Fruit fly (Drosophila melanogaster) whole organism, embryonic: Measurements from ENCODE around the gene CG13032.

Experiments
- ATbp ChIP-seq: fragments of 200-800 bp; sonication (Bioruptor generic); optimal IDR thresholded peaks from 2 replicates; lab custom pipeline; 2017; ENCODE audit warnings: missing biosample characterization, mild to moderate bottlenecking, missing genetic modification characterization, missing genetic modification reagents
- Atf6 ChIP-seq: fragments of 200-800 bp; sonication (Bioruptor generic); IDR thresholded peaks from 2 replicates; pipeline ENCODE4 v1.3.6; 2022; ENCODE audit warnings: missing biosample characterization, missing genetic modification characterization
- Bteb2 ChIP-seq: fragments of 200-800 bp; sonication (Bioruptor generic); optimal IDR thresholded peaks from 2 replicates; lab custom pipeline; 2016; ENCODE audit warnings: missing biosample characterization, missing genetic modification characterization
- C15 ChIP-seq: fragments of 200-800 bp; sonication (Bioruptor generic); IDR thresholded peaks from 3 replicates; pipeline ENCODE4 v1.3.6; 2022; ENCODE audit warnings: missing biosample characterization, missing genetic modification characterization
- CG12299 ChIP-seq: fragments of 200-800 bp; sonication (Bioruptor generic); optimal IDR thresholded peaks from 2 replicates; lab custom pipeline; 2018; ENCODE audit warnings: missing biosample characterization, mild to moderate bottlenecking, missing genetic modification characterization
- CG12942 ChIP-seq: fragments of 200-800 bp; sonication (Bioruptor generic); optimal IDR thresholded peaks from 3 replicates; lab custom pipeline; 2016; ENCODE audit warnings: missing biosample characterization, missing genetic modification characterization
- CG13287 ChIP-seq: fragments of 200-800 bp; sonication (Bioruptor generic); IDR thresholded peaks from 2 replicates; pipeline ENCODE4 v1.3.6; 2022; ENCODE audit warnings: missing biosample characterization, missing genetic modification characterization; ENCODE audit not compliant: partially characterized antibody
- CG14014 ChIP-seq: fragments of 200-800 bp; sonication (Bioruptor generic); IDR thresholded peaks from 2 replicates; pipeline ENCODE4 v1.3.6; 2022; ENCODE audit warnings: missing biosample characterization, missing genetic modification characterization
- CG1603 ChIP-seq: fragments of 200-800 bp; sonication (Bioruptor generic); optimal IDR thresholded peaks from 2 replicates; lab custom pipeline; 2019; ENCODE audit warnings: missing biosample characterization, mild to moderate bottlenecking, missing genetic modification characterization, moderate library complexity
- CG16779 ChIP-seq: fragments of 200-800 bp; sonication (Bioruptor generic); IDR thresholded peaks from 2 replicates; pipeline ENCODE4 v1.3.6; 2022; ENCODE audit warnings: missing biosample characterization, missing genetic modification characterization
- CG16815 ChIP-seq: fragments of 200-800 bp; sonication (Bioruptor generic); optimal IDR thresholded peaks from 3 replicates; lab custom pipeline; 2017; ENCODE audit warnings: missing biosample characterization, mild to moderate bottlenecking, missing genetic modification characterization
- CG17186 ChIP-seq: fragments of 200-800 bp; sonication (Bioruptor generic); optimal IDR thresholded peaks from 3 replicates; lab custom pipeline; 2017; ENCODE audit warnings: missing biosample characterization, missing genetic modification reagents, missing genetic modification characterization
- CG17361 ChIP-seq: fragments of 200-800 bp; sonication (Bioruptor generic); IDR thresholded peaks from 3 replicates; pipeline ENCODE4 v1.3.6; 2022; ENCODE audit warnings: missing biosample characterization, missing genetic modification characterization
- CG1832 ChIP-seq: fragments of 200-800 bp; sonication (Bioruptor generic); optimal IDR thresholded peaks from 2 replicates; lab custom pipeline; 2017; ENCODE audit warnings: missing biosample characterization, mild to moderate bottlenecking, missing genetic modification characterization, inconsistent platforms
- CG3847 ChIP-seq: fragments of 200-800 bp; sonication (Bioruptor generic); IDR thresholded peaks from 2 replicates; pipeline ENCODE4 v1.3.6; 2022; ENCODE audit warnings: missing biosample characterization, missing genetic modification characterization
- CG4404 ChIP-seq: fragments of 200-800 bp; sonication (Bioruptor generic); IDR thresholded peaks from 2 replicates; pipeline ENCODE4 v1.3.6; 2022; ENCODE audit warnings: missing biosample characterization, missing genetic modification characterization
- CG6654 ChIP-seq: fragments of 200-800 bp; sonication (Bioruptor generic); optimal IDR thresholded peaks from 2 replicates; lab custom pipeline; 2017; ENCODE audit warnings: missing biosample characterization, mild to moderate bottlenecking, missing genetic modification characterization
- CG6791 ChIP-seq: fragments of 200-800 bp; sonication (Bioruptor generic); IDR thresholded peaks from 3 replicates; pipeline ENCODE4 v1.3.6; 2022; ENCODE audit warnings: missing biosample characterization, missing genetic modification characterization; ENCODE audit not compliant: partially characterized antibody
- CG8290 ChIP-seq, 3 experiments: fragments of 200-800 bp; sonication (Bioruptor generic); optimal IDR thresholded peaks; 2 replicates each; lab custom pipeline; 2016 to 2019; ENCODE audit warnings: missing biosample characterization in 3 of 3, missing genetic modification characterization in 3 of 3, mild to moderate bottlenecking in 2 of 3, moderate library complexity in 1 of 3
- CG8478 ChIP-seq: fragments of >200 bp; optimal IDR thresholded peaks from 2 replicates; lab custom pipeline; 2018
- CG9609 ChIP-seq: fragments of 200-800 bp; sonication (Bioruptor generic); optimal IDR thresholded peaks from 3 replicates; lab custom pipeline; 2016; ENCODE audit warnings: missing biosample characterization, missing genetic modification characterization
- CG9797 ChIP-seq: fragments of 200-800 bp; sonication (Bioruptor generic); optimal IDR thresholded peaks from 3 replicates; lab custom pipeline; 2018; ENCODE audit warnings: missing biosample characterization, mild to moderate bottlenecking, missing genetic modification characterization
- Dek ChIP-seq: fragments of 200-800 bp; sonication (Bioruptor generic); optimal IDR thresholded peaks from 3 replicates; lab custom pipeline; 2019; ENCODE audit warnings: missing biosample characterization, mild to moderate bottlenecking, missing genetic modification characterization, moderate library complexity
- Ets65A ChIP-seq: fragments of 200-800 bp; sonication (Bioruptor generic); peaks from one replicate; lab custom pipeline; 2016; ENCODE audit warnings: missing biosample characterization, missing genetic modification characterization
- Hsf ChIP-seq: fragments of 200-800 bp; sonication (Bioruptor generic); optimal IDR thresholded peaks from 3 replicates; lab custom pipeline; 2016; ENCODE audit warnings: missing biosample characterization, missing genetic modification characterization
- Oaz ChIP-seq: fragments of 200-800 bp; sonication (Bioruptor generic); IDR thresholded peaks from 2 replicates; pipeline ENCODE4 v1.3.6; 2022; ENCODE audit warnings: missing biosample characterization, missing genetic modification characterization
- Optix ChIP-seq: fragments of 200-800 bp; sonication (Bioruptor generic); IDR thresholded peaks from 3 replicates; pipeline ENCODE4 v1.3.6; 2022; ENCODE audit warnings: missing biosample characterization, missing genetic modification characterization
- Spps ChIP-seq: fragments of 200-800 bp; sonication (Bioruptor generic); optimal IDR thresholded peaks from 2 replicates; lab custom pipeline; 2018; ENCODE audit warnings: missing biosample characterization, mild to moderate bottlenecking, missing genetic modification characterization
- Stat92E ChIP-seq, 3 experiments: fragments of >200 bp in 2 of 3; fragments of 200-800 bp in 1 of 3; sonication (Bioruptor generic) in 1 of 3; optimal IDR thresholded peaks; 2 replicates each; lab custom pipeline; 2017 to 2019; ENCODE audit warnings: missing biosample characterization in 3 of 3, missing genetic modification characterization in 3 of 3, mild to moderate bottlenecking in 1 of 3, moderate library complexity in 1 of 3
- TFAM ChIP-seq: fragments of 200-800 bp; sonication (Bioruptor generic); optimal IDR thresholded peaks from 2 replicates; lab custom pipeline; 2017; ENCODE audit warnings: missing biosample characterization, missing genetic modification characterization, inconsistent platforms
- dm ChIP-seq: fragments of 200-800 bp; sonication (Bioruptor generic); optimal IDR thresholded peaks from 3 replicates; lab custom pipeline; 2016; ENCODE audit warnings: missing biosample characterization, missing genetic modification characterization
- ham ChIP-seq: fragments of 200-800 bp; sonication (Bioruptor generic); IDR thresholded peaks from 2 replicates; pipeline ENCODE4 v1.3.6; 2022; ENCODE audit warnings: missing biosample characterization, missing genetic modification characterization
- knrl ChIP-seq: fragments of 200-800 bp; sonication (Bioruptor generic); IDR thresholded peaks from 3 replicates; pipeline ENCODE4 v1.3.6; 2022; ENCODE audit warnings: missing biosample characterization, missing genetic modification characterization; ENCODE audit not compliant: partially characterized antibody
- org-1 ChIP-seq: fragments of 200-800 bp; sonication (Bioruptor generic); optimal IDR thresholded peaks from 2 replicates; lab custom pipeline; 2017; ENCODE audit warnings: missing biosample characterization, missing genetic modification characterization
- prd ChIP-seq, 3 experiments: fragments of >200 bp in 2 of 3; fragments of 200-800 bp in 1 of 3; sonication (Bioruptor generic) in 1 of 3; optimal IDR thresholded peaks in 2 of 3; IDR thresholded peaks in 1 of 3; 2 replicates in 2 of 3; 3 replicates in 1 of 3; pipeline versions ENCODE4 v1.3.6 to Lab custom; 2017 to 2022; ENCODE audit warnings: missing biosample characterization in 1 of 3, missing genetic modification characterization in 1 of 3
- psq ChIP-seq: fragments of 200-800 bp; sonication (Bioruptor generic); optimal IDR thresholded peaks from 2 replicates; lab custom pipeline; 2017; ENCODE audit warnings: missing biosample characterization, missing genetic modification characterization
- rib ChIP-seq: fragments of 200-800 bp; sonication (Bioruptor generic); IDR thresholded peaks from 2 replicates; pipeline ENCODE4 v1.3.6; 2022; ENCODE audit warnings: missing biosample characterization, missing genetic modification characterization
- ro ChIP-seq: fragments of 200-800 bp; sonication (Bioruptor generic); IDR thresholded peaks from 2 replicates; pipeline ENCODE4 v1.3.6; 2022; ENCODE audit warnings: missing biosample characterization, missing genetic modification characterization
- schlank ChIP-seq: fragments of 200-800 bp; sonication (Bioruptor generic); optimal IDR thresholded peaks from 2 replicates; lab custom pipeline; 2018; ENCODE audit warnings: missing biosample characterization, mild to moderate bottlenecking, missing genetic modification characterization
- slbo ChIP-seq: fragments of 200-800 bp; sonication (Bioruptor generic); IDR thresholded peaks from 2 replicates; pipeline ENCODE4 v1.3.6; 2022; ENCODE audit warnings: missing biosample characterization, missing genetic modification characterization
- slp2 ChIP-seq: fragments of 200-800 bp; sonication (Bioruptor generic); optimal IDR thresholded peaks from 2 replicates; lab custom pipeline; 2016; ENCODE audit warnings: missing biosample characterization, missing genetic modification characterization
- ssp ChIP-seq: fragments of 200-800 bp; sonication (Bioruptor generic); IDR thresholded peaks from 2 replicates; pipeline ENCODE4 v1.3.6; 2022; ENCODE audit warnings: missing biosample characterization, missing genetic modification characterization
- stwl ChIP-seq: fragments of 200-800 bp; sonication (Bioruptor generic); optimal IDR thresholded peaks from 3 replicates; lab custom pipeline; 2018; ENCODE audit warnings: missing biosample characterization, mild to moderate bottlenecking, missing genetic modification characterization, moderate library complexity
- trh ChIP-seq: fragments of 200-800 bp; sonication (Bioruptor generic); optimal IDR thresholded peaks from 2 replicates; lab custom pipeline; 2016; ENCODE audit warnings: missing biosample characterization, missing genetic modification characterization
- twi ChIP-seq: fragments of 200-800 bp; optimal IDR thresholded peaks from 2 replicates; lab custom pipeline; 2019; ENCODE audit warnings: missing biosample characterization, mild to moderate bottlenecking, missing genetic modification characterization, moderate library complexity
- vfl ChIP-seq: fragments of 200-800 bp; sonication (Bioruptor generic); optimal IDR thresholded peaks from 2 replicates; lab custom pipeline; 2016; ENCODE audit warnings: missing biosample characterization, missing genetic modification characterization
- wor ChIP-seq: fragments of 200-800 bp; sonication (Bioruptor generic); IDR thresholded peaks from 2 replicates; pipeline ENCODE4 v1.3.6; 2022; ENCODE audit warnings: missing biosample characterization, missing genetic modification characterization
- zen ChIP-seq: fragments of 200-800 bp; sonication (Bioruptor generic); optimal IDR thresholded peaks from 3 replicates; lab custom pipeline; 2018; ENCODE audit warnings: missing biosample characterization, mild to moderate bottlenecking, missing genetic modification characterization, moderate library complexity
- zen2 ChIP-seq: fragments of 200-800 bp; sonication (Bioruptor generic); IDR thresholded peaks from 3 replicates; pipeline ENCODE4 v1.3.6; 2022; ENCODE audit warnings: missing biosample characterization, missing genetic modification characterization; ENCODE audit not compliant: partially characterized antibody

Gene CG13032

DNA sequence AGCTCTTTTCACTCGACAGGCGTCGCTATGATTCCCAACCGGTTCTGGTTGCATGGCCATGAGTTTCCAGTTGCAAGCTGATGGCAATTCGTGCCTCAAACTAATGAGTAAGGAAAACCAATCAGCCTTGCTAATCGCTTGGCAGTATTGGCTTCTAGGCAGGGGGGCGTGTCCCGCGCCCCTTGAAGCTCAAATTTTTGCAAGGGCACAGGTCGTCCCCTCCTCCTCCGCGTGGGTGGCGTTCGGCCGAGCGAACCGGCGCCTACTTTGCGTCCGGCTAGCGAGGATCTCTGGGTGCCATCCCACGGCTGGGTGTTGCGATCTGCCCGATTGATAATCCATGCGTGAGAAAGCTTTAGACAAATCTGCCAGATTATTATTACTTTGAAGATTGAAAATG, 20.1 kb upstream of the CG13032 start (continued):
- TF ChIP-seq TFAM, result no peak
- 0 out of 2 replicates have a peak, but pooled peaks have one; percentile 12 for TF ChIP-seq ssp (GFP tag; lab: Robert Waterston, UW)
- 0 out of 2 replicates have a peak, but pooled peaks have one; percentile 21 for TF ChIP-seq CG14014 (GFP tag; lab: Robert Waterston, UW)
- no peak for TF ChIP-seq prd (optimal IDR thresholded peaks at IDR 0.05; lab: Kevin White, UChicago)
- TF ChIP-seq prd (GFP tag; IDR thresholded peaks at IDR 0.05; lab: Robert Waterston, UW), result peak; percentile 15; the same call in 2 of the 3 replicates
- peak; percentile 48; the same call in 1 of the 2 replicates for TF ChIP-seq ham (GFP tag; lab: Robert Waterston, UW)
- peak; percentile 26; the same call in 1 of the 2 replicates for TF ChIP-seq slbo
- TF ChIP-seq Optix (GFP tag; lab: Robert Waterston, UW), result 0 out of 3 replicates have a peak, but pooled peaks have one; percentile 8
- no peak for TF ChIP-seq vfl

DNA sequence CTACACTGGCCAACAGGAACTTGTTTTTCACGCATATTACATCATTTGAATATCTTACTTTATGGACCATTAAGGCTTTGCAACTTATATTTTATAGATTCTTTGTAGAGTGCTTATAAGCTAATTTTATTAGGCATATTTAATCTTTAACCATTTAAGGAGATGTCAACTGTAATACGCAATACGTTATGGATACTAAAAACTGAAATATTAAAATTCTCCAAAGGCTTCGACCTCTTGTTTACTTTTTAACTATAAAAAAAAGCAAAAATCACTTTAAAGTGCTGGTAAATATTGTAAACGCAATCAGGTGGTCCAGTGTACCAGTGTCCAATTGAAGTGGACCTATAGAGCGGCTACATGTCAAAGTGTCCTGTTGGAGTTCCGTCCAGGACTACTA, 16.8 kb upstream of the CG13032 start:
- TF ChIP-seq CG17361 (GFP tag; lab: Robert Waterston, UW), result peak; percentile 53; the same call in 2 of the 3 replicates
- no peak for TF ChIP-seq Spps (tag; lab: Kevin White, UChicago)
- no peak for TF ChIP-seq CG9609
- TF ChIP-seq CG14014 (GFP tag; lab: Robert Waterston, UW), result no peak
- TF ChIP-seq psq, result no peak
- TF ChIP-seq rib (GFP tag; lab: Robert Waterston, UW), result no peak
- no peak for TF ChIP-seq Dek (tag; lab: Kevin White, UChicago)
- no peak for TF ChIP-seq CG13287 (GFP tag; lab: Robert Waterston, UW)
- no peak for TF ChIP-seq CG12299 (tag; lab: Kevin White, UChicago)
- TF ChIP-seq TFAM, result no peak
- no peak for TF ChIP-seq CG6654 (GFP tag; lab: Kevin White, UChicago)
- no peak for TF ChIP-seq CG12942 (GFP tag; lab: Kevin White, UChicago)
- no peak for TF ChIP-seq CG9797 (GFP tag; lab: Kevin White, UChicago)
- TF ChIP-seq CG1603 (tag; lab: Kevin White, UChicago), result no peak
- TF ChIP-seq Ets65A (GFP tag; lab: Kevin White, UChicago), result no peak
- TF ChIP-seq schlank, result no peak
- no peak for TF ChIP-seq zen2
- no peak for TF ChIP-seq Atf6 (GFP tag; lab: Robert Waterston, UW)
- TF ChIP-seq Oaz (GFP tag; lab: Robert Waterston, UW), result no peak
- TF ChIP-seq wor (GFP tag; lab: Robert Waterston, UW), result no peak
- no peak for TF ChIP-seq stwl
- TF ChIP-seq CG8478 (lab: Kevin White, UChicago), result no peak
- TF ChIP-seq CG17186 (GFP tag; lab: Kevin White, UChicago), result no peak
- no peak for TF ChIP-seq ro (GFP tag; lab: Robert Waterston, UW)
- peak; percentile 17 for TF ChIP-seq Hsf (GFP tag; lab: Kevin White, UChicago)
- no peak; the same call in 1 of the 2 replicates for TF ChIP-seq CG3847
- no peak for TF ChIP-seq CG16779 (GFP tag; lab: Robert Waterston, UW)
- TF ChIP-seq twi (tag; lab: Kevin White, UChicago), result no peak
- no peak for TF ChIP-seq CG6791 (GFP tag; lab: Robert Waterston, UW)
- no peak for TF ChIP-seq CG16815 (GFP tag; lab: Kevin White, UChicago)
- TF ChIP-seq CG8290 (GFP tag; optimal IDR thresholded peaks at IDR 0.05; lab: Kevin White, UChicago), result no peak
- no peak for TF ChIP-seq CG8290 (tag; optimal IDR thresholded peaks at IDR 0.05; lab: Kevin White, UChicago)
- peak; percentile 30 for TF ChIP-seq ATbp
- no peak for TF ChIP-seq Bteb2 (GFP tag; lab: Kevin White, UChicago)
- no peak for TF ChIP-seq CG1832
- no peak for TF ChIP-seq trh (GFP tag; lab: Kevin White, UChicago)
- no peak for TF ChIP-seq dm
- no peak for TF ChIP-seq C15 (GFP tag; lab: Robert Waterston, UW)
- TF ChIP-seq knrl (GFP tag; lab: Robert Waterston, UW), result no peak
- no peak for TF ChIP-seq slp2 (GFP tag; lab: Kevin White, UChicago)
- TF ChIP-seq org-1 (GFP tag; lab: Kevin White, UChicago), result no peak
- no peak for TF ChIP-seq CG4404 (GFP tag; lab: Robert Waterston, UW)
- no peak for TF ChIP-seq zen (tag; lab: Kevin White, UChicago)
- no peak for TF ChIP-seq Stat92E (GFP tag; optimal IDR thresholded peaks at IDR 0.05; lab: Kevin White, UChicago)
